Fruit fly (Drosophila melanogaster) whole organism, embryonic: ENCODE results near the gene CG14024.

Experiments used
- Ada2b ChIP-seq: fragments of 200-800 bp; sonication (Bioruptor generic); IDR thresholded peaks from 2 replicates; pipeline ENCODE4 v1.3.6; 2022; ENCODE audit warnings: missing biosample characterization, missing genetic modification characterization
- Awh ChIP-seq: fragments of 200-800 bp; sonication (Bioruptor generic); IDR thresholded peaks from 2 replicates; pipeline ENCODE4, ENCODE4 v1.3.6; 2022; ENCODE audit warnings: missing biosample characterization, missing genetic modification characterization
- Bdp1 ChIP-seq: fragments of 200-800 bp; sonication (Bioruptor generic); optimal IDR thresholded peaks from 3 replicates; lab custom pipeline; 2016; ENCODE audit warnings: missing biosample characterization, missing genetic modification characterization
- CG10366 ChIP-seq: fragments of 200-800 bp; sonication (Bioruptor generic); IDR thresholded peaks from 2 replicates; pipeline ENCODE4 v1.3.6; 2022; ENCODE audit warnings: missing biosample characterization, missing genetic modification characterization
- CG11085 ChIP-seq: fragments of 200-800 bp; sonication (Bioruptor generic); IDR thresholded peaks from 2 replicates; pipeline ENCODE4 v1.3.6; 2022; ENCODE audit warnings: missing biosample characterization, missing genetic modification characterization
- CG12071 ChIP-seq: fragments of 200-800 bp; sonication (Bioruptor generic); optimal IDR thresholded peaks from 3 replicates; lab custom pipeline; 2018; ENCODE audit warnings: missing biosample characterization, mild to moderate bottlenecking, missing genetic modification characterization
- CG12155 ChIP-seq: fragments of 200-800 bp; sonication (Bioruptor generic); optimal IDR thresholded peaks from 3 replicates; lab custom pipeline; 2016; ENCODE audit warnings: missing biosample characterization, missing genetic modification characterization
- CG12659 ChIP-seq: fragments of 200-800 bp; sonication (Bioruptor generic); optimal IDR thresholded peaks from 3 replicates; lab custom pipeline; 2017; ENCODE audit warnings: mild to moderate bottlenecking, missing biosample characterization, missing genetic modification reagents, missing genetic modification characterization
- CG13287 ChIP-seq: fragments of 200-800 bp; sonication (Bioruptor generic); IDR thresholded peaks from 2 replicates; pipeline ENCODE4 v1.3.6; 2022; ENCODE audit warnings: missing biosample characterization, missing genetic modification characterization; ENCODE audit not compliant: partially characterized antibody
- CG13296 ChIP-seq: fragments of 200-800 bp; sonication (Bioruptor generic); optimal IDR thresholded peaks from 3 replicates; lab custom pipeline; 2018; ENCODE audit warnings: missing biosample characterization, mild to moderate bottlenecking, missing genetic modification characterization
- CG14441 ChIP-seq: fragments of 200-800 bp; sonication (Bioruptor generic); IDR thresholded peaks from 2 replicates; pipeline ENCODE4 v1.3.6; 2022; ENCODE audit warnings: missing biosample characterization, missing genetic modification characterization
- CG15514 ChIP-seq: fragments of 200-800 bp; sonication (Bioruptor generic); optimal IDR thresholded peaks from 3 replicates; lab custom pipeline; 2017; ENCODE audit warnings: missing biosample characterization, missing genetic modification characterization, mild to moderate bottlenecking, moderate library complexity, missing genetic modification reagents
- CG15696 ChIP-seq: fragments of 200-800 bp; sonication (Bioruptor generic); optimal IDR thresholded peaks from 2 replicates; lab custom pipeline; 2019; ENCODE audit warnings: missing biosample characterization, mild to moderate bottlenecking, missing genetic modification characterization, moderate library complexity
- CG18764 ChIP-seq: fragments of 200-800 bp; sonication (Bioruptor generic); optimal IDR thresholded peaks from 3 replicates; lab custom pipeline; 2016; ENCODE audit warnings: missing biosample characterization, missing genetic modification characterization
- CG2202 ChIP-seq: fragments of 200-800 bp; sonication (Bioruptor generic); optimal IDR thresholded peaks from 2 replicates; lab custom pipeline; 2018; ENCODE audit warnings: missing biosample characterization, mild to moderate bottlenecking, missing genetic modification characterization
- CG2678 ChIP-seq: fragments of 200-800 bp; sonication (Bioruptor generic); optimal IDR thresholded peaks from 3 replicates; lab custom pipeline; 2019; ENCODE audit warnings: missing biosample characterization, mild to moderate bottlenecking, missing genetic modification characterization, moderate library complexity
- CG2712 ChIP-seq: fragments of 200-800 bp; optimal IDR thresholded peaks from 3 replicates; lab custom pipeline; 2019; ENCODE audit warnings: missing biosample characterization, mild to moderate bottlenecking, missing genetic modification characterization, moderate library complexity
- CG2875 ChIP-seq: fragments of 200-800 bp; sonication (Bioruptor generic); optimal IDR thresholded peaks from 2 replicates; lab custom pipeline; 2017; ENCODE audit warnings: missing biosample characterization, mild to moderate bottlenecking, missing genetic modification characterization, missing genetic modification reagents
- CG32532 ChIP-seq: fragments of 200-800 bp; sonication (Bioruptor generic); IDR thresholded peaks from 2 replicates; pipeline ENCODE4 v1.3.6; 2022; ENCODE audit warnings: missing biosample characterization, missing genetic modification characterization
- CG42726 ChIP-seq: fragments of 200-800 bp; sonication (Bioruptor generic); IDR thresholded peaks from 2 replicates; pipeline ENCODE4 v1.3.6; 2022; ENCODE audit warnings: missing biosample characterization, missing genetic modification characterization; ENCODE audit not compliant: partially characterized antibody
- CG8089 ChIP-seq: fragments of 200-800 bp; sonication (Bioruptor generic); optimal IDR thresholded peaks from 3 replicates; lab custom pipeline; 2016; ENCODE audit warnings: missing biosample characterization, missing genetic modification characterization
- CG8281 ChIP-seq: fragments of 200-800 bp; sonication (Bioruptor generic); optimal IDR thresholded peaks from 2 replicates; lab custom pipeline; 2018; ENCODE audit warnings: missing biosample characterization, mild to moderate bottlenecking, missing genetic modification characterization, moderate library complexity
- CG9817 ChIP-seq: fragments of 200-800 bp; sonication (Bioruptor generic); optimal IDR thresholded peaks from 2 replicates; lab custom pipeline; 2018; ENCODE audit warnings: missing biosample characterization, mild to moderate bottlenecking, missing genetic modification characterization, moderate library complexity
- D ChIP-seq, 2 experiments: fragments of 200-800 bp in 1 of 2; fragments of >200 bp in 1 of 2; sonication (Bioruptor generic) in 1 of 2; optimal IDR thresholded peaks; 2 replicates in 1 of 2; 3 replicates in 1 of 2; lab custom pipeline; 2017; ENCODE audit warnings: mild to moderate bottlenecking in 1 of 2, missing biosample characterization in 1 of 2, missing genetic modification characterization in 1 of 2, missing genetic modification reagents in 1 of 2
- Dad ChIP-seq: fragments of 200-800 bp; sonication (Bioruptor generic); optimal IDR thresholded peaks from 3 replicates; lab custom pipeline; 2016; ENCODE audit warnings: missing biosample characterization, missing genetic modification characterization
- Dip2 ChIP-seq: fragments of 200-800 bp; sonication (Bioruptor generic); IDR thresholded peaks from 2 replicates; pipeline ENCODE4 v1.3.6; 2022; ENCODE audit warnings: missing biosample characterization, missing genetic modification characterization
- Mad ChIP-seq: fragments of 200-800 bp; sonication (Bioruptor generic); optimal IDR thresholded peaks from 2 replicates; lab custom pipeline; 2016; ENCODE audit warnings: missing biosample characterization, missing genetic modification characterization
- Optix ChIP-seq: fragments of 200-800 bp; sonication (Bioruptor generic); IDR thresholded peaks from 3 replicates; pipeline ENCODE4 v1.3.6; 2022; ENCODE audit warnings: missing biosample characterization, missing genetic modification characterization
- Ravus ChIP-seq: fragments of 200-800 bp; sonication (Bioruptor generic); IDR thresholded peaks from 2 replicates; pipeline ENCODE4 v1.3.6; 2022; ENCODE audit warnings: missing biosample characterization, missing genetic modification characterization
- Rfx ChIP-seq: fragments of 200-800 bp; sonication (Bioruptor generic); IDR thresholded peaks from 2 replicates; pipeline ENCODE4 v1.3.6; 2022; ENCODE audit warnings: missing biosample characterization, missing genetic modification characterization
- Sry-β ChIP-seq: fragments of 200-800 bp; sonication (Bioruptor generic); optimal IDR thresholded peaks from 2 replicates; lab custom pipeline; 2018; ENCODE audit warnings: missing biosample characterization, mild to moderate bottlenecking, missing genetic modification characterization, moderate library complexity
- Trl ChIP-seq, 3 experiments: fragments of >200 bp in 2 of 3; fragments of 200-800 bp in 1 of 3; sonication (Bioruptor generic) in 1 of 3; optimal IDR thresholded peaks; 2 replicates in 1 of 3; 3 replicates in 2 of 3; lab custom pipeline; 2016 to 2017; ENCODE audit warnings: missing biosample characterization in 1 of 3, missing genetic modification characterization in 1 of 3
- amos ChIP-seq: fragments of 200-800 bp; sonication (Bioruptor generic); IDR thresholded peaks from 2 replicates; pipeline ENCODE4 v1.3.6; 2022; ENCODE audit warnings: missing biosample characterization, missing genetic modification characterization; ENCODE audit not compliant: partially characterized antibody
- aop ChIP-seq: fragments of 200-800 bp; sonication (Bioruptor generic); IDR thresholded peaks from 2 replicates; pipeline ENCODE4 v1.3.6; 2022; ENCODE audit warnings: missing biosample characterization, missing genetic modification characterization
- ase ChIP-seq: fragments of 200-800 bp; sonication (Bioruptor generic); IDR thresholded peaks from 3 replicates; pipeline ENCODE4 v1.3.6; 2022; ENCODE audit warnings: missing biosample characterization, missing genetic modification characterization
- caup ChIP-seq: fragments of 200-800 bp; sonication (Bioruptor generic); optimal IDR thresholded peaks from 3 replicates; lab custom pipeline; 2017; ENCODE audit warnings: missing biosample characterization, mild to moderate bottlenecking, missing genetic modification characterization, moderate library complexity; ENCODE audit not compliant: severe bottlenecking
- croc ChIP-seq: fragments of 200-800 bp; sonication (Bioruptor generic); conservative IDR thresholded peaks from 3 replicates; pipeline ENCODE4 v1.3.6; 2022; ENCODE audit warnings: missing biosample characterization, missing genetic modification characterization
- cwo ChIP-seq: fragments of 200-800 bp; sonication (Bioruptor generic); optimal IDR thresholded peaks from 3 replicates; lab custom pipeline; 2017; ENCODE audit warnings: missing biosample characterization, missing genetic modification characterization, mild to moderate bottlenecking, moderate library complexity, missing genetic modification reagents
- fu2 ChIP-seq: fragments of 200-800 bp; sonication (Bioruptor generic); optimal IDR thresholded peaks from 2 replicates; lab custom pipeline; 2016; ENCODE audit warnings: missing biosample characterization, missing genetic modification characterization
- ken ChIP-seq: fragments of 200-800 bp; sonication (Bioruptor generic); IDR thresholded peaks from 3 replicates; pipeline ENCODE4 v1.3.6; 2022; ENCODE audit warnings: missing biosample characterization, missing genetic modification characterization
- maf-S ChIP-seq: fragments of 200-800 bp; sonication (Bioruptor generic); optimal IDR thresholded peaks from 2 replicates; lab custom pipeline; 2016; ENCODE audit warnings: missing biosample characterization, missing genetic modification characterization
- nau ChIP-seq: fragments of 200-800 bp; sonication (Bioruptor generic); optimal IDR thresholded peaks from 3 replicates; lab custom pipeline; 2017; ENCODE audit warnings: missing biosample characterization, mild to moderate bottlenecking, missing genetic modification characterization, missing genetic modification reagents
- slou ChIP-seq: fragments of 200-800 bp; sonication (Bioruptor generic); optimal IDR thresholded peaks from 3 replicates; lab custom pipeline; 2016; ENCODE audit warnings: missing biosample characterization, missing genetic modification characterization
- tgo ChIP-seq: fragments of 200-800 bp; sonication (Bioruptor generic); IDR thresholded peaks from 3 replicates; pipeline ENCODE4 v1.3.6; 2022; ENCODE audit warnings: missing biosample characterization, missing genetic modification characterization
- trem ChIP-seq: fragments of 200-800 bp; optimal IDR thresholded peaks from 3 replicates; lab custom pipeline; 2019; ENCODE audit warnings: missing biosample characterization, mild to moderate bottlenecking, missing genetic modification characterization, moderate library complexity
- tx ChIP-seq: fragments of 200-800 bp; sonication (Bioruptor generic); optimal IDR thresholded peaks from 2 replicates; lab custom pipeline; 2016; ENCODE audit warnings: missing biosample characterization, missing genetic modification characterization
- vnd ChIP-seq: fragments of 200-800 bp; sonication (Bioruptor generic); IDR thresholded peaks from 3 replicates; pipeline ENCODE4 v1.3.6; 2022; ENCODE audit warnings: missing biosample characterization, missing genetic modification characterization; ENCODE audit not compliant: partially characterized antibody

The CG14024 gene

dm6 chr2L:5324958-5325850 is 10.5 kb upstream of the CG14024 start (continued):
- TF ChIP-seq ken (GFP tag; lab: Robert Waterston, UW) (peak; percentile 71), CG14441 (GFP tag; lab: Robert Waterston, UW) (peak; percentile 81), CG2202 (no peak), Ravus (no peak), Dad (GFP tag; lab: Kevin White, UChicago) (no peak), aop (GFP tag; lab: Robert Waterston, UW) (0 out of 2 replicates have a peak, but pooled peaks have one; percentile 56), Trl (optimal IDR thresholded peaks at IDR 0.05; lab: Kevin White, UChicago) (no peak), Trl (GFP tag; optimal IDR thresholded peaks at IDR 0.05; lab: Kevin White, UChicago) (peak; percentile 42), CG9817 (tag; lab: Kevin White, UChicago) (peak; percentile 4), Ada2b (GFP tag; lab: Robert Waterston, UW) (peak; percentile 41; the same call in 1 of the 2 replicates), CG12659 (GFP tag; lab: Kevin White, UChicago) (no peak), amos (peak; percentile 70), vnd (GFP tag; lab: Robert Waterston, UW) (peak; percentile 63; the same call in 2 of the 3 replicates), tgo (GFP tag; lab: Robert Waterston, UW) (peak; percentile 68), CG2875 (GFP tag; lab: Kevin White, UChicago) (peak; percentile 19), maf-S (peak; percentile 2), CG12071 (no peak), Rfx (GFP tag; lab: Robert Waterston, UW) (peak; percentile 81), caup (GFP tag; lab: Kevin White, UChicago) (no peak), CG13296 (GFP tag; lab: Kevin White, UChicago) (no peak), slou (GFP tag; lab: Kevin White, UChicago) (no peak), CG2678 (tag; lab: Kevin White, UChicago) (no peak), fu2 (GFP tag; lab: Kevin White, UChicago) (peak; percentile 18), CG8089 (peak; percentile 13), CG18764 (no peak), cwo (GFP tag; lab: Kevin White, UChicago) (peak; percentile 43), CG8281 (no peak), croc (GFP tag; lab: Robert Waterston, UW) (no peak), CG10366 (GFP tag; lab: Robert Waterston, UW) (peak; percentile 67), Sry-β (peak; percentile 1), CG12155 (peak; percentile 79), CG42726 (GFP tag; lab: Robert Waterston, UW) (peak; percentile 42; the same call in 1 of the 2 replicates), CG13287 (GFP tag; lab: Robert Waterston, UW) (peak; percentile 77), Mad (GFP tag; lab: Kevin White, UChicago) (peak; percentile 16), CG15514 (GFP tag; lab: Kevin White, UChicago) (peak; percentile 43), CG15696 (tag; lab: Kevin White, UChicago) (no peak), CG11085 (GFP tag; lab: Robert Waterston, UW) (peak; percentile 57; the same call in 1 of the 2 replicates), ase (GFP tag; lab: Robert Waterston, UW) (peak; percentile 54; the same call in 1 of the 3 replicates), Dip2 (GFP tag; lab: Robert Waterston, UW) (no peak), CG32532 (GFP tag; lab: Robert Waterston, UW) (peak; percentile 86), CG2712 (tag; lab: Kevin White, UChicago) (peak; percentile 17), tx (GFP tag; lab: Kevin White, UChicago) (no peak), nau (no peak), trem (tag; lab: Kevin White, UChicago) (peak; percentile 19), Optix (GFP tag; lab: Robert Waterston, UW) (peak; percentile 63; the same call in 2 of the 3 replicates), D (optimal IDR thresholded peaks at IDR 0.05; lab: Kevin White, UChicago) (no peak), D (GFP tag; optimal IDR thresholded peaks at IDR 0.05; lab: Kevin White, UChicago) (peak; percentile 8), Bdp1 (GFP tag; lab: Kevin White, UChicago) (no peak), Awh (GFP tag; lab: Robert Waterston, UW) (peak; percentile 56; the same call in 1 of the 2 replicates)
